Worm (Caenorhabditis elegans): ENCODE measurements around the gene rps-18.

rps-18 gene

DNA sequence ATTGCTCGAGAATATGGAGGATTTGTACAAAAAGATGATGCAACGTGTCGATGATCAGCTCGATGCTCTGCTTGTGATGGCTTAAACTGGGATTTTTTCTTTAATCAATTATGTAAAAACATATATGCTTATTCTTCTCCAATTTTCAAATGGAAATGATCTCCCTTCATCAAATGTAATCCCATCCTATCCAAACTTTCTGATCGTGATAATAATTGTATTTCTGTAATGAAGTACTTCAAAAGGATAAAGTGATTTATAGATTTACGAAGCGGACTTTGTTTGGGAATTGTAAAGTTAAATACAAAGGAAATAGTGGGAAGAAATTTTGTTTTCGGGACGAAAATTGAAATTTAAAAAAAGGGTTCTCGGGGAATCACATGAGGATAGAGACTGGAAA, 34.9 kb upstream of the rps-18 start (continued):
- TF ChIP-seq die-1 (tag; optimal IDR thresholded peaks at IDR 0.05) (peak; percentile 35), pha-4 (tag; optimal IDR thresholded peaks at IDR 0.05) (no peak), madf-8 (GFP tag; conservative IDR thresholded peaks at IDR 0.05) (no peak; the same call in 1 of the 2 replicates), C17E4.6 (GFP tag; IDR thresholded peaks at IDR 0.05) (no peak), ceh-40 (GFP tag; IDR thresholded peaks at IDR 0.05) (no peak), D2030.7 (GFP tag; IDR thresholded peaks at IDR 0.05) (no peak), efl-1 (GFP tag; optimal IDR thresholded peaks at IDR 0.05) (no peak), nhr-179 (tag; optimal IDR thresholded peaks at IDR 0.05) (no peak), lag-1 (GFP tag; IDR thresholded peaks at IDR 0.05) (no peak), cebp-2 (GFP tag; IDR thresholded peaks at IDR 0.05) (no peak), let-607 (tag; optimal IDR thresholded peaks at IDR 0.05) (peak in 1 of 2 experiments; percentile 20), nfya-1 (tag; optimal IDR thresholded peaks at IDR 0.05; ENCODE audit: borderline replicate concordance, insufficient read depth) (no peak), snpc-1.1 (tag; optimal IDR thresholded peaks at IDR 0.05; ENCODE audit: insufficient read depth) (peak; percentile 31), nhr-120 (GFP tag; IDR thresholded peaks at IDR 0.05) (no peak), ceh-100 (GFP tag; IDR thresholded peaks at IDR 0.05) (no peak), nhr-80 (tag; optimal IDR thresholded peaks at IDR 0.05) (no peak), chd-7 (tag; optimal IDR thresholded peaks at IDR 0.05) (no peak), F49E8.2 (tag; optimal IDR thresholded peaks at IDR 0.05; ENCODE audit: insufficient read depth) (no peak), mxl-1 (tag; optimal IDR thresholded peaks at IDR 0.05) (no peak), ztf-28 (GFP tag; IDR thresholded peaks at IDR 0.05) (no peak), nhr-27 (tag; optimal IDR thresholded peaks at IDR 0.05) (no peak), fkh-3 (tag; optimal IDR thresholded peaks at IDR 0.05) (no peak), atf-7 (tag; optimal IDR thresholded peaks at IDR 0.05) (no peak), ZK185.1 (tag; optimal IDR thresholded peaks at IDR 0.05; ENCODE audit: poor library complexity, severe bottlenecking) (peak; percentile 1), zim-3 (tag; optimal IDR thresholded peaks at IDR 0.05) (no peak), unc-130 (GFP tag; optimal IDR thresholded peaks at IDR 0.05) (no peak), rcor-1 (GFP tag; IDR thresholded peaks at IDR 0.05) (no peak), Y95B8A.8 (GFP tag; IDR thresholded peaks at IDR 0.05) (peak; percentile 68; the same call in 1 of the 2 replicates), repo-1 (tag; optimal IDR thresholded peaks at IDR 0.05) (no peak), tlf-1 (GFP tag; optimal IDR thresholded peaks at IDR 0.05) (peak; percentile 38), lin-40 (tag; optimal IDR thresholded peaks at IDR 0.05) (peak; percentile 7), lin-26 (GFP tag; IDR thresholded peaks at IDR 0.05) (no peak), F55B11.4 (tag; optimal IDR thresholded peaks at IDR 0.05; ENCODE audit: borderline replicate concordance, insufficient read depth) (no peak), hrde-1 (tag; optimal IDR thresholded peaks at IDR 0.05; ENCODE audit: borderline replicate concordance) (peak; percentile 48), mcd-1 (GFP tag; IDR thresholded peaks at IDR 0.05) (no peak), snpc-4 (GFP tag; optimal IDR thresholded peaks at IDR 0.05) (peak; percentile 72), snpc-4 (tag; optimal IDR thresholded peaks at IDR 0.05) (peak in 3 of 4 experiments; percentile 20 to 90 (median 45)), attf-3 (GFP tag; conservative IDR thresholded peaks at IDR 0.05) (no peak), sea-2 (GFP tag; IDR thresholded peaks at IDR 0.05) (no peak), him-1 (tag; optimal IDR thresholded peaks at IDR 0.05) (peak; percentile 73), snpc-1.3 (tag; optimal IDR thresholded peaks at IDR 0.05; ENCODE audit: insufficient read depth) (peak; percentile 61), nfya-2 (GFP tag; IDR thresholded peaks at IDR 0.05) (no peak), egl-44 (GFP tag; IDR thresholded peaks at IDR 0.05) (no peak), lir-1 (GFP tag; conservative IDR thresholded peaks at IDR 0.05) (no peak), rpc-1 (optimal IDR thresholded peaks at IDR 0.05) (no peak), rpc-1 (tag; optimal IDR thresholded peaks at IDR 0.05) (no peak), ztf-22 (GFP tag; optimal IDR thresholded peaks at IDR 0.05) (no peak), dpff-1 (tag; optimal IDR thresholded peaks at IDR 0.05) (no peak), Y67H2A.10 (GFP tag; conservative IDR thresholded peaks at IDR 0.05) (0 out of 2 replicates have a peak, but pooled peaks have one; percentile 28)

Data from whole organism, young adult.